Worm (Caenorhabditis elegans) whole organism, mixed stage, embryonic: ENCODE data around the gene str-130.

ENCODE experiments used
- ceh-39 ChIP-seq: fragments of 150-350 bp; optimal IDR thresholded peaks from 2 replicates; lab custom pipeline; 2014; ENCODE audit warnings: missing biosample characterization, missing genetic modification characterization
- elt-1 ChIP-seq: sonication (generic microtip); optimal IDR thresholded peaks from 2 replicates; lab custom pipeline; 2017; ENCODE audit warnings: missing genetic modification characterization, mild to moderate bottlenecking, missing compliant biosample characterization, antibody characterized with exemption, moderate library complexity, borderline replicate concordance; ENCODE audit not compliant: insufficient read depth
- lin-13 ChIP-seq: fragments of 150-350 bp; optimal IDR thresholded peaks from 2 replicates; lab custom pipeline; 2014; ENCODE audit warnings: missing biosample characterization, missing genetic modification characterization
- lsy-2 ChIP-seq: fragments of 150-350 bp; optimal IDR thresholded peaks from 2 replicates; lab custom pipeline; 2014; ENCODE audit warnings: missing biosample characterization, missing genetic modification characterization
- nhr-12 ChIP-seq: fragments of 150-350 bp; optimal IDR thresholded peaks from 2 replicates; lab custom pipeline; 2014; ENCODE audit warnings: missing biosample characterization, missing genetic modification characterization
- nhr-237 ChIP-seq: fragments of 150-350 bp; optimal IDR thresholded peaks from 2 replicates; lab custom pipeline; 2014; ENCODE audit warnings: missing biosample characterization, missing genetic modification characterization
- sptf-1 ChIP-seq: sonication (generic microtip); optimal IDR thresholded peaks from 2 replicates; lab custom pipeline; 2017; ENCODE audit warnings: mild to moderate bottlenecking, missing genetic modification characterization, moderate library complexity, missing compliant biosample characterization
- unc-62 ChIP-seq: fragments of 150-350 bp; optimal IDR thresholded peaks from 2 replicates; lab custom pipeline; 2014; ENCODE audit warnings: missing biosample characterization, missing genetic modification reagents, missing genetic modification characterization

DNA sequence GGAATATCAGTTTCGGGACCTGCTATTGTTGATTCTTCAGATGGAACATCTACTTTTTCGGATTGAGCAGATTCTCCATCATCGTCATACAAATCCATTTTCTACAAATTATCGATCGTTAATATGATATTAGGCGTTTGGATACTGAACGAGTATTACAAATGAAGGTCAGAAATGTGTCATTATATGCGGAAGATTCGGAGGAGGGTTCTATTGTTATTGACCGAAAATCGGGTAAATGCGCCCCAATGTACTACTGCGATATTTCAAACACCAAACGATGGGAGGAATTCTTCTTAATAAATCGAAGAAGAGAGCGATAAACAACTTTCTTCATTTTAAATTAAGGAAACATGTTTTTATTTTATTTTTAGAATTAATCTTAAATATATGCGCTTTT lies 38.8 kb upstream of the str-130 start, which contains the start of gene spr-1:
- TF ChIP-seq ceh-39 (no peak), lin-13 (tag; lab: Kevin White, UChicago) (no peak), lsy-2 (tag; lab: Kevin White, UChicago) (no peak), nhr-237 (tag; lab: Kevin White, UChicago) (no peak), nhr-12 (tag; lab: Kevin White, UChicago) (no peak), sptf-1 (no peak), elt-1 (tag; lab: Kevin White, UChicago) (no peak), unc-62 (GFP tag; lab: Kevin White, UChicago) (no peak)
